Fruit fly (Drosophila melanogaster): ENCODE results near the gene Ctl1.

Ctl1 gene

dm6 chr3L:4267403-4267802 lies 10.4 kb upstream of the Ctl1 start, which contains the start of gene CG33764:
TSS of gene CG33764 (minus strand) at chr3L:4267503.
- no peak for TF ChIP-seq psq (optimal IDR thresholded peaks at IDR 0.05)
- no peak for TF ChIP-seq Sin3A (optimal IDR thresholded peaks at IDR 0.05)
- no peak for TF ChIP-seq Myc (optimal IDR thresholded peaks at IDR 0.05)
- TF ChIP-seq ttk (optimal IDR thresholded peaks at IDR 0.05), result no peak
- TF ChIP-seq insv (optimal IDR thresholded peaks at IDR 0.05), result no peak
- TF ChIP-seq h (optimal IDR thresholded peaks at IDR 0.05), result no peak

dm6 chr3L:4269208-4269607 lies 8.6 kb upstream of the Ctl1 start:
- TF ChIP-seq ttk (optimal IDR thresholded peaks at IDR 0.05) (no peak), h (optimal IDR thresholded peaks at IDR 0.05) (no peak), psq (optimal IDR thresholded peaks at IDR 0.05) (no peak), Myc (optimal IDR thresholded peaks at IDR 0.05) (no peak), insv (optimal IDR thresholded peaks at IDR 0.05) (no peak), Sin3A (optimal IDR thresholded peaks at IDR 0.05) (no peak)

- no peak for TF ChIP-seq insv (optimal IDR thresholded peaks at IDR 0.05)
- no peak for TF ChIP-seq Sin3A (optimal IDR thresholded peaks at IDR 0.05)
- no peak for TF ChIP-seq psq (optimal IDR thresholded peaks at IDR 0.05)
- no peak for TF ChIP-seq ttk (optimal IDR thresholded peaks at IDR 0.05)
- TF ChIP-seq Myc (optimal IDR thresholded peaks at IDR 0.05), result no peak
- no peak for TF ChIP-seq h (optimal IDR thresholded peaks at IDR 0.05)
These were observed 7.8 kb upstream of the Ctl1 start for dm6 chr3L:4269920-4270319.

- no peak for TF ChIP-seq Myc (optimal IDR thresholded peaks at IDR 0.05)
- TF ChIP-seq ttk (optimal IDR thresholded peaks at IDR 0.05), result no peak
These were observed 6.6 kb upstream of the Ctl1 start for dm6 chr3L:4270949-4271827.

- no peak for TF ChIP-seq psq (optimal IDR thresholded peaks at IDR 0.05)
- TF ChIP-seq insv (optimal IDR thresholded peaks at IDR 0.05), result no peak
These were observed 5.5 kb upstream of the Ctl1 start for dm6 chr3L:4272167-4272773.

dm6 chr3L:4282627-4283026 lies 4.9 kb downstream of the Ctl1 start, which contains the start of gene CG11583:
TSS of gene CG11583 (minus strand) at chr3L:4282817.
- TF ChIP-seq ttk (optimal IDR thresholded peaks at IDR 0.05) (no peak), psq (optimal IDR thresholded peaks at IDR 0.05) (no peak), Myc (optimal IDR thresholded peaks at IDR 0.05) (no peak), insv (optimal IDR thresholded peaks at IDR 0.05) (no peak), h (optimal IDR thresholded peaks at IDR 0.05) (no peak)

- TF ChIP-seq Myc (optimal IDR thresholded peaks at IDR 0.05), result no peak
- no peak for TF ChIP-seq insv (optimal IDR thresholded peaks at IDR 0.05)
- no peak for TF ChIP-seq psq (optimal IDR thresholded peaks at IDR 0.05)
- no peak for TF ChIP-seq ttk (optimal IDR thresholded peaks at IDR 0.05)
These were observed 5.8 kb downstream of the Ctl1 start, which contains the start of the genes srw and CG1316 for dm6 chr3L:4283428-4284089. TSS of gene srw (minus strand) at chr3L:4283478. TSS of gene CG1316 (plus strand) at chr3L:4283851.

dm6 chr3L:4286784-4287183 lies 9.0 kb downstream of the Ctl1 start, which contains the start of gene TfIIEbeta:
TSS of gene TfIIEbeta (plus strand) at chr3L:4287038.
- TF ChIP-seq Sin3A (optimal IDR thresholded peaks at IDR 0.05) (no peak), insv (optimal IDR thresholded peaks at IDR 0.05) (no peak), h (optimal IDR thresholded peaks at IDR 0.05) (no peak), ttk (optimal IDR thresholded peaks at IDR 0.05) (no peak), psq (optimal IDR thresholded peaks at IDR 0.05) (no peak), Myc (optimal IDR thresholded peaks at IDR 0.05) (no peak)

dm6 chr3L:4288591-4289056 lies 10.9 kb downstream of the Ctl1 start, which contains the start of gene Hexo1:
TSS of gene Hexo1 (plus strand) at chr3L:4288641.
- no peak for TF ChIP-seq h (optimal IDR thresholded peaks at IDR 0.05)
- TF ChIP-seq Sin3A (optimal IDR thresholded peaks at IDR 0.05), result no peak
- TF ChIP-seq ttk (optimal IDR thresholded peaks at IDR 0.05), result no peak
- TF ChIP-seq psq (optimal IDR thresholded peaks at IDR 0.05), result no peak
- TF ChIP-seq Myc (optimal IDR thresholded peaks at IDR 0.05), result no peak
- no peak for TF ChIP-seq insv (optimal IDR thresholded peaks at IDR 0.05)

dm6 chr3L:4292120-4292697 lies 14.4 kb downstream of the Ctl1 start, which contains the start of the genes CG15012 and Fdx2:
TSS of gene CG15012 (minus strand) at chr3L:4292246.
TSS of gene Fdx2 (plus strand) at chr3L:4292482.
- TF ChIP-seq Sin3A (optimal IDR thresholded peaks at IDR 0.05), result no peak
- no peak for TF ChIP-seq ttk (optimal IDR thresholded peaks at IDR 0.05)
- TF ChIP-seq Myc (optimal IDR thresholded peaks at IDR 0.05), result no peak
- no peak for TF ChIP-seq psq (optimal IDR thresholded peaks at IDR 0.05)
- no peak for TF ChIP-seq insv (optimal IDR thresholded peaks at IDR 0.05)
- TF ChIP-seq h (optimal IDR thresholded peaks at IDR 0.05), result no peak

- TF ChIP-seq Myc (optimal IDR thresholded peaks at IDR 0.05) (no peak), Sin3A (optimal IDR thresholded peaks at IDR 0.05) (no peak), ttk (optimal IDR thresholded peaks at IDR 0.05) (no peak), h (optimal IDR thresholded peaks at IDR 0.05) (no peak), insv (optimal IDR thresholded peaks at IDR 0.05) (no peak), psq (optimal IDR thresholded peaks at IDR 0.05) (no peak)
These were observed 15.5 kb downstream of the Ctl1 start for dm6 chr3L:4293304-4293703.

Measured in Kc167 (cell line).